Fruit fly (Drosophila melanogaster): Measurements from ENCODE around the gene Sf3b6.

The Sf3b6 gene

DNA sequence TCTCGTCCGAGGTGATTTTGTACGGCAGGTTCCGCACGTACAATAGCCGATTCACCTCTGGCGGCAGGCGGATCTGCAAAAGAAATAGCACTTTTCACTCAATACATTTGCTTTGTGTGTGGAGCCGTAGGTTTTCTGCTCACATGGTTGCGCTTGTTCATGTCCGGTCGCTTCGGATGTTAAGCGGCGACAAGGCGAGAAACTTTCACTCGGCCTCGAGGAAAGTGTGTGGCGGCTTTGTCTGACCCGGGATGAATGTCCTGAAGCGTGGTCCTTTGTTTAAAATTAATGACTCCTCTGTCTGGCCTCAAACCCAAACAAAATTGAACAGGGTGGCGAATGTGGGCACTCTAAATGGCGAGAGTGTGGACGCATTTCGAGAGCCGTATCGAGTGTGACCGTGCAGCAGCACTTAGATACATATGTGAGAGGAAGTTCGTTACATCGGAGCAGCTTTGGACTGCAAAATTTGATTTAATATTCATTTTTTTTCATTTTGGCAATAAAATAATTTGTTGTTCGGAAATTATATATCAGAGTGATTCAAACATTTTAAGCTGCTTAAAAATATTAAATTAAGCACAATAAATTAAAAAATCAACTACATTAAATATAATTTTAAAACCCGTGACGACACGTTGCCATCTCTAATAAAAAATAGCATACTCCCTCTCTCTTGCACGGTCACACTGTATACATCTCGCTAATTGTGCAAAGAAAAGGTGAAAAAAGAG is at the start of gene Sf3b6, which contains the start of gene Tnpo:
Sf3b6 (minus strand) TSS at position 358 of the 734 bp plus-strand sequence.
Tnpo (plus strand) TSS at position 659 of the 734 bp plus-strand sequence.
- TF ChIP-seq usp (GFP tag; optimal IDR thresholded peaks at IDR 0.05) (no peak), CG8478 (optimal IDR thresholded peaks at IDR 0.05) (no peak), Dll (optimal IDR thresholded peaks at IDR 0.05) (no peak), EcR (GFP tag; optimal IDR thresholded peaks at IDR 0.05) (no peak), pan (optimal IDR thresholded peaks at IDR 0.05) (no peak), psq (optimal IDR thresholded peaks at IDR 0.05) (no peak)

DNA sequence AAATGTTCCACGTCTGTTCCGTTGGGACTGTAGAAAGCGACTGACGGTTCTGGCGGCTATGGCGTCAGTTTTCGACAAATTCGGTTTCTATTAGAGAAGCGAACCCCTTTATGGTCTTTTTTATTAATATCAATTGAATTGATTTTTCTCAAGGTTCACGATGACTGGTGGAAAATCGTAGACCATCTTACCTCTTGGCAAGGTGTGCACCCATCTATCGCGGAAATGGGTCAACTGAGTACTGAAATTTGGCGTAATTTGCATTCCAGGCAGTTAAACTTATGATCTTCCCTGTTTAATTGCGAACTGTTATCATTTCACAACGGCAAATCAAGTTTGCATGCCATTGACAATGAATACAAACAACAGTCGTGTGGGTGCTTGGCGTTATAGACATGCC is 47.0 kb upstream of the Sf3b6 start, which contains the start of gene CG10226:
CG10226 (minus strand) TSS at position 101 of the 400 bp plus-strand sequence.
- no peak for TF ChIP-seq CG8478 (optimal IDR thresholded peaks at IDR 0.05)
- TF ChIP-seq usp (GFP tag; optimal IDR thresholded peaks at IDR 0.05), result no peak
- no peak for TF ChIP-seq Dll (optimal IDR thresholded peaks at IDR 0.05)
- no peak for TF ChIP-seq EcR (GFP tag; optimal IDR thresholded peaks at IDR 0.05)
- no peak for TF ChIP-seq psq (optimal IDR thresholded peaks at IDR 0.05)
- no peak for TF ChIP-seq pan (optimal IDR thresholded peaks at IDR 0.05)

DNA sequence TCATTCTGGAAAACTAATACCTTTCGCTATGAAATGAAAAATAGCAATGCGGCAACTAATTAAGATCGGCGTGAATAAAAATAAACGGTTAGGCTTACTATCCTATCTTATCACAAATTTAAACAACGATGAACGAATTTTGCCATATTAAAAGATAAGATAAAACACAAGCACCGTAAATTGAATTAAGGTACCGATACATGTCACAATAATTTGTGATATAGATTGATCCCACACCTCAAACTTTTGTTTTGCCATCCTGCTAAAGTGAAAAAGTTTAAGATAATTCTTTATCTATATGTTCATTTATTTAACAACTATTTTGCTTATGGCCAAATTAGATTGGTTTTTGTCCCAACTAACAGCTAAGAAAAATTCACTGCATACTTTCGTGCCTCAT is 41.1 kb upstream of the Sf3b6 start, which contains the start of gene CG42714:
CG42714 (minus strand) TSS at position 22 of the 400 bp plus-strand sequence.
- TF ChIP-seq pan (optimal IDR thresholded peaks at IDR 0.05), result no peak
- no peak for TF ChIP-seq Dll (optimal IDR thresholded peaks at IDR 0.05)
- TF ChIP-seq usp (GFP tag; optimal IDR thresholded peaks at IDR 0.05), result no peak
- no peak for TF ChIP-seq CG8478 (optimal IDR thresholded peaks at IDR 0.05)
- TF ChIP-seq EcR (GFP tag; optimal IDR thresholded peaks at IDR 0.05), result no peak
- no peak for TF ChIP-seq psq (optimal IDR thresholded peaks at IDR 0.05)

DNA sequence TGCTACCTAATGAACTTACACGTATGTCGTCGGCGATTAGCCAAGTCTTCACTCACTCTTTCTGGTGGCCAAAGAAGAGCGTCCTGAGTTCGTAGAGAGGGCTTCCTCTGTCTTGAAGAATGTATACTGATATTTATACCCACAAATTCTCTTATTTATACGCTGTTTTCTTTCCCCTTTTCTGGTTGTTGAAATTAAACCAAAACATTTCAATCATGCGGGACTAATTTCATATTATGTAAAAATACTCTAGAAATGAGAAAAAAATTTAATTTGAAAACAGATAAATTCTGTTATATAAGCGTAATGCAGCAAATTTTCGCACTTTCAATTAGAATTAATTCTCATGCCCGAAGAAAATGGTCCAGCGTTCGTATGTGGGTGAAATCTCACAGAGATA is 40.3 kb upstream of the Sf3b6 start, which contains the start of gene BG642312:
BG642312 (minus strand) TSS at position 101 of the 400 bp plus-strand sequence.
- TF ChIP-seq psq (optimal IDR thresholded peaks at IDR 0.05) (no peak), usp (GFP tag; optimal IDR thresholded peaks at IDR 0.05) (no peak)

DNA sequence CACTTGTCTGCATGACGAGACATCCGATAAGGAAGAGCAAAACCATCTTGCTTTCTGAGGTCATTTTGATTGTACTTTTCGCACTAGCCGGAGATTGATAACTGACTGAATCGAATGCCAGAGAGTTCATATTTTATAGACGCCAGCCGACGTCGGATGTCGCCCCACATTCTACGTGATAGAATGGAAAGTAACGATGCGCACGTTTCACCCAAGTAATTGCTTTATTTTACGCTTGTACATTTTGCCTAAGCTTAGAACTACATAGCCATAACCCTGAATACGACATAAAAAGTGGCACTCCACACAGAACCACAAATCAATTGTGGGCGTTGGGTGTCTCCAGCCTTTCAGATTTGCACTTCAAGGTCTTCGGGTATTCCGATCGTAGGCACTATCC is 39.3 kb upstream of the Sf3b6 start, which contains the start of gene CG13299:
CG13299 (minus strand) TSS at position 101 of the 400 bp plus-strand sequence.
- no peak for TF ChIP-seq pan (optimal IDR thresholded peaks at IDR 0.05)
- TF ChIP-seq EcR (GFP tag; optimal IDR thresholded peaks at IDR 0.05), result no peak
- no peak for TF ChIP-seq Dll (optimal IDR thresholded peaks at IDR 0.05)
- TF ChIP-seq usp (GFP tag; optimal IDR thresholded peaks at IDR 0.05), result no peak
- TF ChIP-seq psq (optimal IDR thresholded peaks at IDR 0.05), result no peak
- no peak for TF ChIP-seq CG8478 (optimal IDR thresholded peaks at IDR 0.05)

DNA sequence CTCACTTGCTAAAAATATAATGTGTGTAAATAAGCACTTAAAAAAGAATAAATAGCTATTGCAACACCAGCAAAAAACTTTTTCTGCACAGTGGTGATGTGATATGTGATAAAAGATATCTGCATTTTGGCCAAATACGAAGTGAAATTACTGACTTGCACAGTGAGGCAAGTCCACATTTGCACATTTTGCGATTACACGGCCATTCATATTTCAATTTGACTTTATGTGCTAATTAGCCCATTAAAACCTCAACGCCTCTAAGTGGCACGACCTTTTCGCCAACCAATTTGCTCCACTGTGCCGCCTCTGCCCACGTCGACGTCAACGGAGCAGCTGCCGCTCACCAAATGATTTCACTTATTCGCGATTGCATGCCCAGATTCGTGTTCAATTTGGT is 27.2 kb upstream of the Sf3b6 start, which contains the start of gene CG33946:
CG33946 (plus strand) TSS at position 392 of the 400 bp plus-strand sequence.
- TF ChIP-seq CG8478 (optimal IDR thresholded peaks at IDR 0.05), result no peak
- no peak for TF ChIP-seq pan (optimal IDR thresholded peaks at IDR 0.05)
- TF ChIP-seq Dll (optimal IDR thresholded peaks at IDR 0.05), result no peak
- no peak for TF ChIP-seq psq (optimal IDR thresholded peaks at IDR 0.05)
- no peak for TF ChIP-seq usp (GFP tag; optimal IDR thresholded peaks at IDR 0.05)
- no peak for TF ChIP-seq EcR (GFP tag; optimal IDR thresholded peaks at IDR 0.05)

DNA sequence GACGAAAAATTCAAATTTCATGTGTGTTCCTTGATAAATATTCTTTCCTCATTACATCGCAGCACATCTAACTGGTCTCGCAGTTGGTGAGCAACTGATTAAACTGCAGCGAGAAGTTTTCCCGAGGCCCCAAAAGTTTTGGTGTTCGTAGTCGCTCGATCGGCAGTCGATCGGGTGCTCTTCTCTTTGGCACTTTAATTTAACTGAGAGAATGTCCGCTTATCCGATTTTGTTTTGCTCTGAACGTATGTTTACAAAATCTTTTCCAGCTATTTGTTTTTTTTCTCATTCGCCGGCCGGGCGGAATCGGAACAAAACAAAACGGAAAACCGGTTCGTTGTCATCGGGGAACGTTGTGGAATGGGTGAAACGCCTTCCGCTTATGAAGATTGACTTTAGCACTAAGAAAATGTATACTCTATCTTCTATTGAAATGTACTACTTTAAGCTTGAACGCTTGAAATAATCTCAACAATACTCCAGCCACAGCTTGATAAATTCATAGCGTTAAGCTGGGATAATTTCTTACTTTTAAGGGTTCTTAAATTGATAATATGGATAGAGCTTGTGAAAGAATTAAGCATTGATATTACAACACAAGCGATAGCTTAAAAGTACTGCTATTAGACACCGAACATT is 25.7 kb upstream of the Sf3b6 start:
- TF ChIP-seq psq (optimal IDR thresholded peaks at IDR 0.05), result peak; percentile 9
- TF ChIP-seq CG8478 (optimal IDR thresholded peaks at IDR 0.05), result no peak

DNA sequence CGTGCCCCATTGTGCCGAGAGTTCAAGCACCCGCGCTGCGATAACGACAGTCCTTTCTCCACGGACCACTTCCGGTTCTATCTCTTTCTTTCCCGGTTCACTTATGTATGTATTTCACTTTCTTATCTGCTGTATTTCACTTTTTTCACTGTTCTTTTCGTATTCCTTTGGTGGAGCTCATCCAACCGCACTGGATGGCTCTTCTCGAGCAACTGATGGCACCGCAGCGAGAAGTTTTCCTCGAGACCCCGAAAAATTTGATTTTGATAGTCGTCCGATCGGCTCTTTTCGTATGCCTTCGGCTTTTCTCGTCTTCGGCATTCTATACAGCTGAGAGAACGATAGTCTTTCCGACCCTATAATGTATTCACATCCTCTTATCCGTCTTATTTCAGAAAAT is 24.8 kb upstream of the Sf3b6 start, which contains the start of gene LanA:
LanA (minus strand) TSS at position 217 of the 400 bp plus-strand sequence.
- TF ChIP-seq psq (optimal IDR thresholded peaks at IDR 0.05) (no peak), Dll (optimal IDR thresholded peaks at IDR 0.05) (no peak), EcR (GFP tag; optimal IDR thresholded peaks at IDR 0.05) (no peak), CG8478 (optimal IDR thresholded peaks at IDR 0.05) (no peak), pan (optimal IDR thresholded peaks at IDR 0.05) (no peak), usp (GFP tag; optimal IDR thresholded peaks at IDR 0.05) (no peak)

DNA sequence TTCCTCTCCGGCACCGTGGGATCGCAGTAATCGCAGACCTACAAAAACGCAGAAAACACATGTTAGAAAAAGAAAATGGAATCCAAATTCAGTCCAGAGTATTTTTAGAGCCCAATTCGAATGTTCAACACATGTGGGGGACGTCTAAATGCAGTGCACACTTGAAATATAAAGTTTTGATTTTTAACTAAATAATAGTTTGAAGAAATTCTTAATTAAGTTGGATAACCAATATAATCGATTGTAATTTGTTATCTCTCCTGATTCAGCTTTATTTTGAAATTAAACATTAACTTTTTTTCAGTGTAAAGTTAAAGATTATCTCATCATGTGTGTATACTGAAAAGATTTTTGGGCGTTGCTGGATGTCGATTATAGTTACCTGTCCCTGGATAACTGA is 24.2 kb upstream of the Sf3b6 start:
- TF ChIP-seq pan (optimal IDR thresholded peaks at IDR 0.05) (no peak), EcR (GFP tag; optimal IDR thresholded peaks at IDR 0.05) (no peak), psq (optimal IDR thresholded peaks at IDR 0.05) (no peak), Dll (optimal IDR thresholded peaks at IDR 0.05) (no peak), CG8478 (optimal IDR thresholded peaks at IDR 0.05) (no peak), usp (GFP tag; optimal IDR thresholded peaks at IDR 0.05) (no peak)

DNA sequence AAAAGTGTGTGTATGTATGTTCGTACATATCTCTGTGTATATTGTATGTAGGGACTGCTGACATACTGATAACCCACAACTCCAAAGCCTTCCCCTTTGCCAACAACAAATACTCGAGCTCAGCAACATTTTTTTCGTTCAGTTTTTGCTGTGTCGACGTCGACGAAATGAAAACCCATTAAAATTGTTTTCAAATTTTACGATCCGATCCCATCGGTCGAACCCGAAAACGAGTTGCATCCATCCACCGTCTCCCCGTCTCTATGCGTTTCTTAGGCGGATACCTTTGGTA is 23.8 kb upstream of the Sf3b6 start:
- TF ChIP-seq Dll (optimal IDR thresholded peaks at IDR 0.05) (no peak), psq (optimal IDR thresholded peaks at IDR 0.05) (no peak), pan (optimal IDR thresholded peaks at IDR 0.05) (no peak), usp (GFP tag; optimal IDR thresholded peaks at IDR 0.05) (no peak), EcR (GFP tag; optimal IDR thresholded peaks at IDR 0.05) (no peak), CG8478 (optimal IDR thresholded peaks at IDR 0.05) (no peak)

DNA sequence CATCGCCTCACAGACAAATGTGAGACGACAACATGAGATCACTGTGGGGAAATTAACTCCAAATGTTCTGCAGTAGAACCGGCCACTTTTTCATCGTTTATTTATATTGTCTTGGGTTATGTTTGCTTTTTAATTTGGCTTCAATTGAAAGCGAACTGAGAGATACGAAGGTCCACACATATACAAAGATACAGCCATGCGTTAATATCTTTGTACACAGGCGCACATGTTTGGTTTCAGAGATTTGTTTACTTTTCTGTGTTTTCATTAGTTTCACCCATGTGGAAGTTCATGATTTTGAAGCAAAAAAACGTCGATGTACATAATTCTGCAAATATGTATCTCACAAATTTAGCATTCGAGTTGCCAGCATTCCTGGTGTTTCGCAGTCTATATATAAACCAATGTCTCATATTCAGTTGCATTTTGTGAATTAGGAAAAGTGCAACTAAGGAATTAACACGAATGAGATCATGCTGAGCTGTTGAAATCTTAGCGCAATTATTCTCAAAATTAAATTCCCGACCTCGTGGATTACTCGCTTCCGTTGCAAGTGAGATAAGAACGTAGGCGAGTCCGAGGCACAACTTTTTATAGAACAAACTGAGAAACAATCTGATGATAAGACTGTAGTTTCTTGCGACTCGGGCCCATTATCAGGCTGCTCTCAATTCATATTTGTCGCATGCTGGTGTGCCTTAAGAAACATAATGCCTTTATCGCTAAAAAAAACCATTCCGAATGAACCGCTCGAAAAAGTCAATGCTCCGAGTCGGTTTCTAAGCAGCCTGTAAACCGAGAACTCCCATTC is 23.2 kb upstream of the Sf3b6 start:
- TF ChIP-seq usp (GFP tag; optimal IDR thresholded peaks at IDR 0.05), result no peak
- TF ChIP-seq Dll (optimal IDR thresholded peaks at IDR 0.05), result no peak
- TF ChIP-seq pan (optimal IDR thresholded peaks at IDR 0.05), result no peak
- TF ChIP-seq psq (optimal IDR thresholded peaks at IDR 0.05), result no peak
- TF ChIP-seq EcR (GFP tag; optimal IDR thresholded peaks at IDR 0.05), result no peak
- TF ChIP-seq CG8478 (optimal IDR thresholded peaks at IDR 0.05), result no peak
